Fruit fly (Drosophila melanogaster) whole organism, adult: ENCODE data around the gene CG7408.
A peak's percentile ranks its signal among the peaks of the same experiment; 100 is the strongest.

Source experiments
- CG11617 ChIP-seq: fragments of 200-800 bp; sonication (Bioruptor generic); optimal IDR thresholded peaks from 2 replicates; lab custom pipeline; 2017; ENCODE audit warnings: mild to moderate bottlenecking, missing biosample characterization, missing genetic modification reagents, missing genetic modification characterization
- CG12768 ChIP-seq: fragments of 200-800 bp; sonication (Bioruptor generic); optimal IDR thresholded peaks from 2 replicates; lab custom pipeline; 2017; ENCODE audit warnings: missing biosample characterization, missing genetic modification characterization, mild to moderate bottlenecking, moderate library complexity, missing genetic modification reagents
- CG14711 ChIP-seq: fragments of 200-800 bp; sonication (Bioruptor generic); optimal IDR thresholded peaks from 2 replicates; lab custom pipeline; 2018; ENCODE audit warnings: missing biosample characterization, mild to moderate bottlenecking, missing genetic modification characterization, moderate library complexity
- CG1620 ChIP-seq: fragments of 200-800 bp; sonication (Bioruptor generic); optimal IDR thresholded peaks from 2 replicates; lab custom pipeline; 2016; ENCODE audit warnings: missing biosample characterization, missing genetic modification characterization
- CG33017 ChIP-seq: fragments of 200-800 bp; sonication (Bioruptor generic); optimal IDR thresholded peaks from 2 replicates; lab custom pipeline; 2018; ENCODE audit warnings: missing biosample characterization, mild to moderate bottlenecking, missing genetic modification characterization, moderate library complexity
- CG7101 ChIP-seq: fragments of 200-800 bp; sonication (Bioruptor generic); optimal IDR thresholded peaks from 2 replicates; lab custom pipeline; 2018; ENCODE audit warnings: missing biosample characterization, mild to moderate bottlenecking, missing genetic modification characterization, moderate library complexity
- Clk ChIP-seq: fragments of 200-800 bp; sonication (Bioruptor generic); optimal IDR thresholded peaks from 2 replicates; lab custom pipeline; 2017; ENCODE audit warnings: missing biosample characterization, missing genetic modification characterization
- Crg-1 ChIP-seq: fragments of 200-800 bp; sonication (Bioruptor generic); optimal IDR thresholded peaks from 2 replicates; lab custom pipeline; 2016; ENCODE audit warnings: missing biosample characterization, missing genetic modification characterization
- bab1 ChIP-seq: fragments of 200-800 bp; sonication (Bioruptor generic); optimal IDR thresholded peaks from 3 replicates; lab custom pipeline; 2019; ENCODE audit warnings: missing biosample characterization, mild to moderate bottlenecking, missing genetic modification characterization, moderate library complexity
- cic ChIP-seq: fragments of 200-800 bp; sonication (Bioruptor generic); optimal IDR thresholded peaks from 2 replicates; lab custom pipeline; 2017; ENCODE audit warnings: missing biosample characterization, mild to moderate bottlenecking, missing genetic modification characterization, moderate library complexity
- kay ChIP-seq: fragments of 200-800 bp; sonication (Bioruptor generic); peaks from one replicate; lab custom pipeline; 2016; ENCODE audit warnings: missing biosample characterization, missing genetic modification characterization, borderline replicate concordance
- ovo ChIP-seq: fragments of 200-800 bp; sonication (Bioruptor generic); optimal IDR thresholded peaks from 2 replicates; lab custom pipeline; 2016; ENCODE audit warnings: missing biosample characterization, missing genetic modification characterization
- pad ChIP-seq: fragments of 200-800 bp; sonication (Bioruptor generic); optimal IDR thresholded peaks from 3 replicates; lab custom pipeline; 2017; ENCODE audit warnings: missing biosample characterization, missing genetic modification characterization, mild to moderate bottlenecking, moderate library complexity, missing genetic modification reagents
- tj ChIP-seq: fragments of 200-800 bp; sonication (Bioruptor generic); optimal IDR thresholded peaks from 3 replicates; lab custom pipeline; 2017; ENCODE audit warnings: missing biosample characterization, mild to moderate bottlenecking, missing genetic modification characterization, moderate library complexity
- toe ChIP-seq: fragments of 200-800 bp; sonication (Bioruptor generic); optimal IDR thresholded peaks from 2 replicates; lab custom pipeline; 2016; ENCODE audit warnings: missing biosample characterization, missing genetic modification characterization

CG7408 gene

DNA sequence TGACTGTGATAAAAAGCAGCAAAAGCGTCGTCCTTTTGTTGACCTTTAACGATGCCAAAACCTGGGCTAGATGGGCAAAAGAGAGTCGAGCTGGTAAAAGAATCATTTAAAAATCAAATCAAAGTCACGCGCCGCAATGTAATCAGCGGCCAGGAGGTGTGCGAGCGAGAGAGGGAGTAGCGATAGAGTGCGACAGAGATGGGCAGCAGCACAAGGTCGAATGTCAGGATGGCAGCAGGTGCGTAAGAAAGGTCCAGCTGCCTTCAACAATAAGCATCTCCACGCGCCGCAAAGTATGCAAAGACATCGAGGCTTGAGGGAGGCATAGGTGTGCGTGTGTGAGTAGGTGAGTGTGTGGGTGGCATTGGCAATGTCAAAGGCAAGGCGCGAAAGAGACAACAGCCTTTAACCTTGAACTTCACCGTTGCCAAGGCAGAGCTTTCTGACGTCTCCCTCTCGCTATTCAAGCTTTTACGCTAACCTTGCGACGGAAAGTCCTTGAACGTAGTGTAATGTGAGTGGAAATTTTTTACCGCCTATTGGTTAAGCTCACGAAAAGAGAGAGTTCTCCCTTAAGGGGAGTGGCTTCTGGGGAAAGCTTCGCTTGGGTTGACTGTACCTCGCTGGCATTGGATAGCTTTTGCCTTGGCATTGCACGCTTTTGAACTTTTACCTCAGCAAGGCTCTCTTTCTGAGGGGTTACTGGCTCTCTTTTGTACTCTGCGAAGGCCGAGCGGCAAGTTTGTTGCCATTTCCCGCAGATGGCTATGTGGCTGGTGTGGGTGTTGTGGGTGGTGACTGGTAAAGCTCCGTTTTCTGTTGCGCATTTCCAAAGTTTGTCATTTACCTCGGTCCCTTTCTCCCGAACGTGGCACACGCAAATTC, 51.0 kb downstream of the CG7408 start:
- TF ChIP-seq CG11617 (GFP tag; lab: Kevin White, UChicago): no peak
- peak; percentile 25 for TF ChIP-seq cic

DNA sequence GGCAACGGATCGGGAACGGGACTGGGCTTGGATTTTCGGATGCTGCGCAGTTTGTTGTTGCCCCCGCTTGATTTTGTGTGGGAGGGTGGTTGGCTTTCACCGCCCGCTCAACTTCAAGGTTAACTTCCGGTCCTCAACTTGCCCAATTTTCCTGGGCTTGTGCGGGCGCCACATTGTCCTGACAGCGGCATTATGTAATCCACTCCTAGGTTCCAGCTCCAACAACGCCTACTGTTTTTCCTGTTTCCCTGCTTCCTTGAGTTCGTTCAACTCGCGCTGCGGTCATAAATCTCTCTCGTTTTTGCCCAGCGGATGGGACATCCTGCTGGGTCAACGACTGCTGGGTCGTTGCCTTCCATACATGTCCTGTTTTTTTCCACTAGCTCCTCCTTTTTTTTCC, 53.0 kb downstream of the CG7408 start:
- no peak for TF ChIP-seq kay (GFP tag; lab: Kevin White, UChicago)
- no peak for TF ChIP-seq tj (GFP tag; lab: Kevin White, UChicago)
- TF ChIP-seq ovo (GFP tag; lab: Kevin White, UChicago): no peak

DNA sequence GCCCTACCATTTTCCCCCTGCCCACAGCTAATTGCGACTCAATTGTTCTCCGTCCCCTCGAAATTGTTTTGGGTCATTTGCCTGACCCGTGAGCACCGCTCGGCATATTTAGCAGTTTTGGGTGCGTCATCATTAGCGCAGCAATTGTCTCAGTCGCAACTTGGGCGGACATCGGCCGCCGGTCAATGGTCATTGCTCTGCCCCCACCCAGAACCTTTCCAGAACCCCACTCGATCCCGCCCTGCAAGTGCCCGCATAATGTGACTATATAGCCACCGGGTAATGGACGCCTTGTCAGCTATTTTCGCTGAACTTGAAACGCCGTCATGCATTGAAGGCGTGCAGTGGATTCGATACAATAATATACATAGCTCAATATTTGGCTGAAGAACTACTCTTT, 54.2 kb downstream of the CG7408 start:
- TF ChIP-seq CG12768 (GFP tag; lab: Kevin White, UChicago) (peak; percentile 93), toe (GFP tag; lab: Kevin White, UChicago) (no peak), tj (GFP tag; lab: Kevin White, UChicago) (peak; percentile 97), CG33017 (tag; lab: Kevin White, UChicago) (peak; percentile 8), pad (no peak), Crg-1 (GFP tag; lab: Kevin White, UChicago) (no peak), CG11617 (GFP tag; lab: Kevin White, UChicago) (no peak), CG7101 (tag; lab: Kevin White, UChicago) (no peak), Clk (GFP tag; lab: Kevin White, UChicago) (peak; percentile 5), cic (no peak), bab1 (GFP tag; lab: Kevin White, UChicago) (no peak), CG1620 (GFP tag; lab: Kevin White, UChicago) (no peak), ovo (GFP tag; lab: Kevin White, UChicago) (no peak), CG14711 (tag; lab: Kevin White, UChicago) (no peak), kay (GFP tag; lab: Kevin White, UChicago) (no peak)
